Fruit fly (Drosophila melanogaster): Measurements from ENCODE around the gene opm.

The opm gene

dm6 chrX:15078394-15078793 is 12.2 kb upstream of the opm start (continued):
- TF ChIP-seq CG6765 (GFP tag; optimal IDR thresholded peaks at IDR 0.05) (no peak), ems (GFP tag; optimal IDR thresholded peaks at IDR 0.05) (no peak), Kr (GFP tag; optimal IDR thresholded peaks at IDR 0.05) (no peak), pita (GFP tag; optimal IDR thresholded peaks at IDR 0.05) (no peak), CG2120 (GFP tag; optimal IDR thresholded peaks at IDR 0.05) (no peak), CG12236 (GFP tag; optimal IDR thresholded peaks at IDR 0.05) (no peak), CoRest (tag; optimal IDR thresholded peaks at IDR 0.05) (no peak), CG1603 (tag; optimal IDR thresholded peaks at IDR 0.05) (peak; percentile 15), h (optimal IDR thresholded peaks at IDR 0.05) (no peak), aop (GFP tag; IDR thresholded peaks at IDR 0.05) (no peak), Med (GFP tag) (peak; percentile 24), stwl (tag; optimal IDR thresholded peaks at IDR 0.05) (no peak), Dll (GFP tag; IDR thresholded peaks at IDR 0.05; ENCODE audit: partially characterized antibody) (no peak), CG12299 (tag; optimal IDR thresholded peaks at IDR 0.05) (peak; percentile 14), sens-2 (GFP tag; IDR thresholded peaks at IDR 0.05) (peak; percentile 80), sug (tag; optimal IDR thresholded peaks at IDR 0.05) (peak; percentile 51), D19A (tag; optimal IDR thresholded peaks at IDR 0.05) (no peak), CG11723 (GFP tag; optimal IDR thresholded peaks at IDR 0.05) (no peak), eyg (GFP tag; optimal IDR thresholded peaks at IDR 0.05) (no peak), Ets65A (GFP tag) (no peak), Sox100B (GFP tag; optimal IDR thresholded peaks at IDR 0.05) (peak; percentile 35), CG30403 (GFP tag; optimal IDR thresholded peaks at IDR 0.05) (no peak), Eip74EF (GFP tag; optimal IDR thresholded peaks at IDR 0.05) (peak in 1 of 2 experiments; percentile 16), Ptx1 (GFP tag; IDR thresholded peaks at IDR 0.05) (no peak), CG17359 (tag; optimal IDR thresholded peaks at IDR 0.05) (peak; percentile 11), Dref (GFP tag; IDR thresholded peaks at IDR 0.05) (no peak), cad (GFP tag; optimal IDR thresholded peaks at IDR 0.05) (no peak), ab (GFP tag; optimal IDR thresholded peaks at IDR 0.05) (no peak), Hsf (GFP tag; optimal IDR thresholded peaks at IDR 0.05) (no peak)

DNA sequence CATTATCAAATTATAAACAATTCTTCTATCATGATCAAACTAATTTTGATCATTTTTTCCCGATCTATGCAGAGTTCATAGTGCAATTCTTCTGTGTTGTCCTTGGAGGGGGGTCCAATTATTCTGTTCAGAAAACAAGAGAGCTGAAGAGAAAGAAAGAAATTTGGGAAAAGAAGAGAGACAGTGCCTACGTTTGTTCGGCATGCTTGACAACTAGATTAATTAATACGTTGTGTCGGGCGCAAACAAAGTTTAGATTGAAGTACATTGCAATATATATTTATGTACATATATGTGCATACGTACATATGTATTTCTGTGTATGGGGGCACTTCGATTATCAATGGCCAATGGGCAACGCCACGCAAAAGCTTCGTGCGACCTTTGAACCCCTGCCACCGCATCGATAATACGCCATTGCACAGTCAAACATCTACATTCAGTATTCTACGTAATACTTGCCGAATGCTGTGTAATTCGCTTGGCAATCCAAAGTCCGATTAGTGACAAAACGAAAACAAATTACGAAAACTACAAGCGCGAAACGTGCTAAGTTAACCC is 11.4 kb upstream of the opm start:
- TF ChIP-seq CG10366 (GFP tag; IDR thresholded peaks at IDR 0.05) (no peak), NFAT (GFP tag; IDR thresholded peaks at IDR 0.05) (no peak), CG17912 (GFP tag; optimal IDR thresholded peaks at IDR 0.05) (no peak), CG34224 (GFP tag; IDR thresholded peaks at IDR 0.05; ENCODE audit: partially characterized antibody) (no peak), Nf-YB (GFP tag; optimal IDR thresholded peaks at IDR 0.05) (peak; percentile 15), Hr78 (GFP tag; optimal IDR thresholded peaks at IDR 0.05) (peak in 1 of 2 experiments; percentile 79), bsh (GFP tag; optimal IDR thresholded peaks at IDR 0.05) (peak in 1 of 2 experiments; percentile 35), Vsx1 (GFP tag; optimal IDR thresholded peaks at IDR 0.05) (no peak), Nf-YC (tag; optimal IDR thresholded peaks at IDR 0.05) (peak; percentile 43), tx (GFP tag; optimal IDR thresholded peaks at IDR 0.05) (no peak), exex (tag; optimal IDR thresholded peaks at IDR 0.05) (no peak), nom (GFP tag; optimal IDR thresholded peaks at IDR 0.05) (peak; percentile 53), Med (GFP tag) (peak; percentile 30), sens (GFP tag) (peak; percentile 62)
